Fruit fly (Drosophila melanogaster): ENCODE results near the gene exex.
A peak's percentile ranks its signal among the peaks of the same experiment; 100 is the strongest.

The exex gene

DNA sequence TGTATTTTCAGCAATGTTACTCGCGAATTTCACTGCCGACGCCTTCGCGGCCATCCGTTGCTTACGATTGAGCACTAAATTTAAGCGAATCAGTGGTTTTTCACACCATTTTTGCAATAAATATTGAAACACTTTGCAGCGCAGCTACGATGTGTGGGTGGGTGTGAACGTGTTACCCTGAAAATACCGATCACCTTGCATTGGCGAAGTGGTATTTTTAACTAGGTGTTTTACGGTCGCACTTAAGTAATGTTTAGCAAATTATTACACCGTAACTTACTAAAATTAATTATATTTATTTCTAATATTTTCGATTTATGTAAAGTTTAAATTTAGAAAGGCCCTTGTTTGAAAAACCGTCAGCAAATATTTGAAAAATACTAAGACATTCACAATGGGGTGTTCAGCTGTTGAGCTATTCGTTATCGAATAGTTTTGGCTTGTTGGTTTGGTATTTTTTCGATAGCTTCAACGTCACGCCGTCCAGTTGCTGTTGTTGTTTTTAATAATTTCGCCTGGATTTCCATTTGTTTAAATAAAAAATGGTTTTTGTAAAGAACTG lies 12.0 kb upstream of the exex start, which contains the start of the genes syd and Srp9 (continued):
- TF ChIP-seq lbe (GFP tag; optimal IDR thresholded peaks at IDR 0.05) (peak; percentile 25), CG10565 (GFP tag; optimal IDR thresholded peaks at IDR 0.05) (no peak), gro (GFP tag; optimal IDR thresholded peaks at IDR 0.05) (no peak), CG2889 (GFP tag; IDR thresholded peaks at IDR 0.05) (no peak), Sry-δ (GFP tag; optimal IDR thresholded peaks at IDR 0.05) (no peak), CG18764 (GFP tag; optimal IDR thresholded peaks at IDR 0.05) (no peak), emc (GFP tag; optimal IDR thresholded peaks at IDR 0.05) (no peak), CG10462 (GFP tag; optimal IDR thresholded peaks at IDR 0.05) (no peak), CG8944 (GFP tag; optimal IDR thresholded peaks at IDR 0.05) (no peak), Ets97D (GFP tag; optimal IDR thresholded peaks at IDR 0.05) (peak; percentile 38), Lpt (GFP tag; optimal IDR thresholded peaks at IDR 0.05) (no peak), gsb (GFP tag; IDR thresholded peaks at IDR 0.05) (no peak), CG17361 (GFP tag; IDR thresholded peaks at IDR 0.05) (0 out of 3 replicates have a peak, but pooled peaks have one; percentile 25), Drgx (GFP tag; IDR thresholded peaks at IDR 0.05) (no peak), CG12299 (tag; optimal IDR thresholded peaks at IDR 0.05) (peak; percentile 6), Eip74EF (GFP tag; optimal IDR thresholded peaks at IDR 0.05) (no peak), hb (GFP tag; IDR thresholded peaks at IDR 0.05; ENCODE audit: partially characterized antibody) (no peak), yki (optimal IDR thresholded peaks at IDR 0.05) (no peak), CG18011 (GFP tag; optimal IDR thresholded peaks at IDR 0.05) (no peak), croc (GFP tag; conservative IDR thresholded peaks at IDR 0.05) (no peak), CG6689 (GFP tag; IDR thresholded peaks at IDR 0.05) (no peak), Rfx (GFP tag; IDR thresholded peaks at IDR 0.05) (no peak), cg (GFP tag; optimal IDR thresholded peaks at IDR 0.05) (peak; percentile 57)

DNA sequence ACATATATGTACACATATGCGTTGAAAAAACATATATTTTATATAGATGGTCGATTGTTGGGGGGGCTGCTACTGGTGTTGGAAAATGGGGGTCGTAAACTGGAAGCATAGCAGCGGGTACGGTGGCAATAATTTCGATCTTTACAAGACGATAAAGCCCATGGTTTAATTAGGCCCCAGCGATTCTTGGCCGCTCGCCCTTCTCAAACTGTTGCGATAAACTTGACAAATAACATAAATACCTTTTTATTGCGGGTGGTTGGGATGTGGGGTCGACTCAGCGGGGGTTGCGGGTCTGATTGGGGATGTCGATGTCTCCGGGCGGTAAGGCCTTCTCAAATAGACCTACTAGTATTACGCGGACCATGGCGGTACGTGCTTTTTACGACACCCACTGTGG lies 9.3 kb upstream of the exex start:
- TF ChIP-seq chm (GFP tag; IDR thresholded peaks at IDR 0.05) (0 out of 2 replicates have a peak, but pooled peaks have one; percentile 59), CG8089 (GFP tag; optimal IDR thresholded peaks at IDR 0.05) (no peak), tin (GFP tag; optimal IDR thresholded peaks at IDR 0.05) (no peak), chinmo (GFP tag; IDR thresholded peaks at IDR 0.05; ENCODE audit: partially characterized antibody) (0 out of 4 replicates have a peak, but pooled peaks have one; percentile 26), HHEX (GFP tag; optimal IDR thresholded peaks at IDR 0.05) (peak; percentile 15), emc (GFP tag; optimal IDR thresholded peaks at IDR 0.05) (no peak), CG15073 (GFP tag; optimal IDR thresholded peaks at IDR 0.05) (no peak), HmgZ (tag; optimal IDR thresholded peaks at IDR 0.05) (peak; percentile 4), CG6791 (GFP tag; IDR thresholded peaks at IDR 0.05; ENCODE audit: partially characterized antibody) (peak; percentile 49; the same call in 2 of the 3 replicates), CG7839 (tag; optimal IDR thresholded peaks at IDR 0.05) (peak; percentile 5), zen2 (GFP tag; IDR thresholded peaks at IDR 0.05; ENCODE audit: partially characterized antibody) (no peak), toy (GFP tag; IDR thresholded peaks at IDR 0.05) (no peak), shn (GFP tag; optimal IDR thresholded peaks at IDR 0.05) (no peak), NC2β (GFP tag; optimal IDR thresholded peaks at IDR 0.05) (no peak), lab (GFP tag; optimal IDR thresholded peaks at IDR 0.05) (peak; percentile 32), CG12769 (tag; optimal IDR thresholded peaks at IDR 0.05) (peak; percentile 0), CG4617 (GFP tag; optimal IDR thresholded peaks at IDR 0.05; ENCODE audit: borderline replicate concordance) (no peak), bsh (GFP tag; optimal IDR thresholded peaks at IDR 0.05) (peak in 1 of 2 experiments; percentile 14), Oli (tag; optimal IDR thresholded peaks at IDR 0.05) (no peak), CG6689 (GFP tag; IDR thresholded peaks at IDR 0.05) (no peak), CG31441 (GFP tag; IDR thresholded peaks at IDR 0.05) (peak; percentile 30; the same call in 1 of the 2 replicates), CG3163 (GFP tag; optimal IDR thresholded peaks at IDR 0.05) (no peak), CG42726 (GFP tag; IDR thresholded peaks at IDR 0.05; ENCODE audit: partially characterized antibody) (no peak), crol (GFP tag; IDR thresholded peaks at IDR 0.05) (peak; percentile 69), run (tag; optimal IDR thresholded peaks at IDR 0.05) (peak; percentile 73), mirr (GFP tag; optimal IDR thresholded peaks at IDR 0.05) (peak; percentile 61), sd (tag; optimal IDR thresholded peaks at IDR 0.05) (peak; percentile 67), Vsx1 (GFP tag; optimal IDR thresholded peaks at IDR 0.05) (peak; percentile 94), CG34376 (GFP tag; optimal IDR thresholded peaks at IDR 0.05) (peak; percentile 72)

Data from whole organism, embryonic.